Worm (Caenorhabditis elegans) whole organism, L2 larva: Measurements from ENCODE around the gene C10G8.3.

Experiments used
- ZK546.5 ChIP-seq: sonication (generic microtip); optimal IDR thresholded peaks from 2 replicates; lab custom pipeline; 2017; ENCODE audit warnings: missing biosample characterization, missing genetic modification characterization
- aly-2 ChIP-seq: fragments of 150-350 bp; optimal IDR thresholded peaks from 2 replicates; lab custom pipeline; 2014; ENCODE audit warnings: missing biosample characterization, missing genetic modification characterization
- ceh-82 ChIP-seq: fragments of 150-350 bp; optimal IDR thresholded peaks from 2 replicates; lab custom pipeline; 2014; ENCODE audit warnings: missing biosample characterization, missing genetic modification characterization
- elt-3 ChIP-seq: sonication (generic microtip); optimal IDR thresholded peaks from 2 replicates; lab custom pipeline; 2017; ENCODE audit warnings: missing biosample characterization, missing genetic modification characterization
- lin-13 ChIP-seq: fragments of 150-350 bp; optimal IDR thresholded peaks from 2 replicates; lab custom pipeline; 2014; ENCODE audit warnings: missing biosample characterization, missing genetic modification reagents, missing genetic modification characterization
- lin-39 ChIP-seq: fragments of 150-350 bp; optimal IDR thresholded peaks from 2 replicates; lab custom pipeline; 2014; ENCODE audit warnings: missing biosample characterization, missing genetic modification reagents, missing genetic modification characterization
- nhr-11 ChIP-seq: fragments of 150-350 bp; optimal IDR thresholded peaks from 2 replicates; lab custom pipeline; 2014; ENCODE audit warnings: missing biosample characterization, missing genetic modification characterization
- nhr-237 ChIP-seq: fragments of 150-350 bp; optimal IDR thresholded peaks from 2 replicates; lab custom pipeline; 2014; ENCODE audit warnings: missing biosample characterization, missing genetic modification characterization
- nhr-25 ChIP-seq: fragments of 150-350 bp; sonication (generic microtip); optimal IDR thresholded peaks from 3 replicates; lab custom pipeline; 2014; ENCODE audit warnings: missing biosample characterization, missing genetic modification characterization
- nhr-77 ChIP-seq: fragments of 150-350 bp; optimal IDR thresholded peaks from 2 replicates; lab custom pipeline; 2014; ENCODE audit warnings: missing biosample characterization, missing genetic modification characterization
- sma-3 ChIP-seq: sonication (generic microtip); optimal IDR thresholded peaks from 2 replicates; lab custom pipeline; 2016; ENCODE audit warnings: missing genetic modification reagents, missing genetic modification characterization, missing compliant biosample characterization
- snpc-4 ChIP-seq: fragments of 150-350 bp; optimal IDR thresholded peaks from 2 replicates; lab custom pipeline; 2014; ENCODE audit warnings: missing biosample characterization, missing genetic modification characterization
- ztf-11 ChIP-seq: sonication (generic microtip); optimal IDR thresholded peaks from 2 replicates; lab custom pipeline; 2017; ENCODE audit warnings: missing biosample characterization, missing genetic modification characterization
- ztf-4 ChIP-seq: fragments of 150-350 bp; optimal IDR thresholded peaks from 2 replicates; lab custom pipeline; 2014; ENCODE audit warnings: missing biosample characterization, missing genetic modification characterization

DNA sequence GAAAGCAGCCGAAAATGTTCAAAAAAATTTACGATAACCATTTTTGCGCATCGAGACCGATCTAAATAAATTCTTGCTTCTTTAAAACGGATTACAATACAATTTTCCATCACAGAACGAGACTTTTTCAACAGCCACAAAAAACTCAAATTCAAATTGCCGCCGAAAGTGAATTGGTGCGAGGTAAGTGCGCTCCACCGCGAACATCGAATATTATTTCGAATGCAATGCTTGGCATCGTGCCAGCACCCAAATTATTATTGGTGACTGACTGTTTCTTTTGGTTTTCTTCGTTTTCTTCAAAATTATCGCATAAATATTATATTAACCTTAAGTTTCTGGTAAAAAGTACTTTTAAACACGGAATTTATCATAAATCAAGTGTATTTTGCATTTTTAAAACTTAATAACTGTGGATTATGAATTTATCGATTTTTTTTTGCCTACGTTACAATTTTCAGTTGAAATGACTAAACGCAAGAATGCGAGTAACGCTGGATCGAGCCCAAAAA is 43.5 kb upstream of the C10G8.3 start, which contains the start of gene penr-1:
- TF ChIP-seq ceh-82 (tag; lab: Kevin White, UChicago): no peak
- peak; percentile 41 for TF ChIP-seq sma-3 (GFP tag; lab: Kevin White, UChicago)
- TF ChIP-seq nhr-11 (tag; lab: Kevin White, UChicago): no peak
- no peak for TF ChIP-seq ztf-11
- TF ChIP-seq lin-13 (GFP tag; lab: Kevin White, UChicago): peak; percentile 35
- TF ChIP-seq nhr-237 (tag; lab: Kevin White, UChicago): no peak
- no peak for TF ChIP-seq ZK546.5
- no peak for TF ChIP-seq aly-2
- no peak for TF ChIP-seq snpc-4
- TF ChIP-seq ztf-4 (tag; lab: Kevin White, UChicago): no peak
- TF ChIP-seq elt-3: no peak
- no peak for TF ChIP-seq lin-39 (tag; lab: Kevin White, UChicago)
- TF ChIP-seq nhr-77 (tag; lab: Kevin White, UChicago): no peak
- TF ChIP-seq nhr-25 (tag; lab: Kevin White, UChicago): peak; percentile 46
